Fruit fly (Drosophila melanogaster) S2 (cell line): ENCODE data around the gene CG3817.

Source experiments
- CG8478 ChIP-seq: fragments of >200 bp; optimal IDR thresholded peaks from 2 replicates; lab custom pipeline; 2018
- CTCF ChIP-seq, 2 experiments: fragments of >200 bp; optimal IDR thresholded peaks; 2 replicates each; lab custom pipeline; 2018

dm6 chr3R:14903837-14904431 lies 5.4 kb downstream of the CG3817 start, which contains the start of gene VhaPPA1-1:
- TF ChIP-seq CG8478 (lab: Kevin White, UChicago) = no peak
- peak; percentile 7 to 15 for TF ChIP-seq CTCF (optimal IDR thresholded peaks at IDR 0.05; lab: Kevin White, UChicago)
